Worm (Caenorhabditis elegans) whole organism, L3 larva: ENCODE measurements around the gene best-22.

Source experiments
- ZK546.5 ChIP-seq: sonication (generic microtip); optimal IDR thresholded peaks from 2 replicates; lab custom pipeline; 2017; ENCODE audit warnings: missing biosample characterization, missing genetic modification characterization
- ceh-16 ChIP-seq: sonication (generic microtip); optimal IDR thresholded peaks from 2 replicates; lab custom pipeline; 2017; ENCODE audit warnings: missing biosample characterization, missing genetic modification characterization
- ceh-9 ChIP-seq: sonication (generic microtip); optimal IDR thresholded peaks from 2 replicates; lab custom pipeline; 2018; ENCODE audit warnings: missing biosample characterization, missing genetic modification characterization
- lin-39 ChIP-seq: fragments of 150-350 bp; optimal IDR thresholded peaks from 2 replicates; lab custom pipeline; 2018; ENCODE audit warnings: missing biosample characterization, missing genetic modification reagents, missing genetic modification characterization
- nhr-237 ChIP-seq: fragments of 150-350 bp; optimal IDR thresholded peaks from 2 replicates; lab custom pipeline; 2014; ENCODE audit warnings: missing biosample characterization, missing genetic modification characterization
- nhr-43 ChIP-seq: sonication (generic microtip); optimal IDR thresholded peaks from 2 replicates; lab custom pipeline; 2016; ENCODE audit warnings: mild to moderate bottlenecking, missing genetic modification characterization, missing compliant biosample characterization; ENCODE audit not compliant: poor library complexity, severe bottlenecking
- nhr-77 ChIP-seq: fragments of 150-350 bp; optimal IDR thresholded peaks from 2 replicates; lab custom pipeline; 2014; ENCODE audit warnings: missing biosample characterization, missing genetic modification characterization
- zag-1 ChIP-seq: fragments of 150-350 bp; optimal IDR thresholded peaks from 2 replicates; lab custom pipeline; 2014; ENCODE audit warnings: missing biosample characterization, missing genetic modification characterization

DNA sequence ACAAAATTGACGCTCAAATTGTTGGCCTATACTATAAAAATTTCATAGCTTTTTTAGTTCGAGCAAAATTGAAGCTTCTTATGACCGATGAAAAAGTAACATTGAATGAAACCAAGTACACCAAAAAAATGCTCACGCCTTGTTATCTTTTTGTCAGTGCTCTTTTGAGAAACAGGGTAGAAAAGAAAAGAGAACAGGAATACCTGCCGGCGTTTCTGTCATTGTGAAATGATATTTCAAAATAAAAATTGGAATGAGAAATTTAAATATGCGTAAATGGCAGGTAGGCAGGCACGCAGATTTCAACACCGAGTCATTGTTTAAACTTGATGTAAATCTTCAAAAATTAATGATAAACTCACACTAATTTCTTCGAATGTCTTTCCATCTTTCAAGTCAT, 45.0 kb upstream of the best-22 start:
- TF ChIP-seq ceh-16 (tag; lab: Kevin White, UChicago) (no peak), nhr-237 (tag; lab: Kevin White, UChicago) (no peak), zag-1 (tag; lab: Kevin White, UChicago) (no peak), lin-39 (tag; lab: Kevin White, UChicago) (no peak), ZK546.5 (tag; lab: Kevin White, UChicago) (no peak), ceh-9 (tag; lab: Kevin White, UChicago) (no peak), nhr-77 (tag; lab: Kevin White, UChicago) (no peak), nhr-43 (tag; lab: Kevin White, UChicago) (no peak)
